Worm (Caenorhabditis elegans): ENCODE results near the gene C54E4.1.
A peak's percentile ranks its signal among the peaks of the same experiment; 100 is the strongest.

Gene C54E4.1

ce11 chrIV:2168514-2168913 is 6.9 kb upstream of the C54E4.1 start, which contains the start of gene C54E4.4:
TSS of gene C54E4.4 (minus strand) at chrIV:2168614.
- TF ChIP-seq mdt-29 (GFP tag; IDR thresholded peaks at IDR 0.05) = no peak

- TF ChIP-seq mdl-1 (tag; optimal IDR thresholded peaks at IDR 0.05) (no peak), mxl-2 (GFP tag; conservative IDR thresholded peaks at IDR 0.05) (no peak), unc-130 (GFP tag; optimal IDR thresholded peaks at IDR 0.05) (no peak), nhr-48 (tag; optimal IDR thresholded peaks at IDR 0.05) (no peak), ceh-32 (tag; optimal IDR thresholded peaks at IDR 0.05; ENCODE audit: poor library complexity) (no peak)
Observed at ce11 chrIV:2170332-2170731, 5.1 kb upstream of the C54E4.1 start.

ce11 chrIV:2172880-2173279 is 2.5 kb upstream of the C54E4.1 start:
- peak; percentile 28 for TF ChIP-seq fkh-10 (GFP tag; optimal IDR thresholded peaks at IDR 0.05)
- TF ChIP-seq jun-1 (tag; optimal IDR thresholded peaks at IDR 0.05) = no peak
- TF ChIP-seq ctbp-1 (GFP tag; IDR thresholded peaks at IDR 0.05) = peak; percentile 49; the same call in 1 of the 2 replicates
- TF ChIP-seq aha-1 (tag) = peak; percentile 4

- TF ChIP-seq spr-1 (tag; optimal IDR thresholded peaks at IDR 0.05) = peak; percentile 65
- TF ChIP-seq mxl-2 (GFP tag; conservative IDR thresholded peaks at IDR 0.05) = no peak
- peak; percentile 55 for TF ChIP-seq ztf-7 (tag; optimal IDR thresholded peaks at IDR 0.05)
- TF ChIP-seq fkh-10 (GFP tag; optimal IDR thresholded peaks at IDR 0.05) = peak; percentile 41
- peak; percentile 52; the same call in 1 of the 2 replicates for TF ChIP-seq arid-1 (GFP tag; conservative IDR thresholded peaks at IDR 0.05)
- no peak for TF ChIP-seq ZK337.2 (GFP tag; IDR thresholded peaks at IDR 0.05)
- TF ChIP-seq F49E8.2 (tag; optimal IDR thresholded peaks at IDR 0.05; ENCODE audit: borderline replicate concordance) = peak; percentile 49
- no peak for TF ChIP-seq mxl-3 (GFP tag; optimal IDR thresholded peaks at IDR 0.05)
- no peak for TF ChIP-seq zip-2 (tag; optimal IDR thresholded peaks at IDR 0.05)
- TF ChIP-seq aly-2 (tag; optimal IDR thresholded peaks at IDR 0.05) = no peak
- TF ChIP-seq ceh-62 (tag; optimal IDR thresholded peaks at IDR 0.05) = no peak
- no peak for TF ChIP-seq madf-5 (GFP tag; IDR thresholded peaks at IDR 0.05)
- no peak for TF ChIP-seq skn-1 (tag; optimal IDR thresholded peaks at IDR 0.05)
- peak; percentile 57 for TF ChIP-seq F10B5.3 (tag; optimal IDR thresholded peaks at IDR 0.05)
- TF ChIP-seq lim-7 (GFP tag; IDR thresholded peaks at IDR 0.05) = no peak
- TF ChIP-seq tag-97 (GFP tag; IDR thresholded peaks at IDR 0.05) = no peak
- peak; percentile 31 for TF ChIP-seq duxl-1 (tag; optimal IDR thresholded peaks at IDR 0.05; ENCODE audit: poor library complexity)
- peak; percentile 78 for TF ChIP-seq hmg-1.1 (GFP tag; IDR thresholded peaks at IDR 0.05)
- peak; percentile 85 for TF ChIP-seq nhr-102 (tag; optimal IDR thresholded peaks at IDR 0.05)
- TF ChIP-seq sdz-12 (GFP tag; optimal IDR thresholded peaks at IDR 0.05) = no peak
- TF ChIP-seq daf-12 (tag; optimal IDR thresholded peaks at IDR 0.05) = no peak
- peak; percentile 49 for TF ChIP-seq nhr-28 (tag; optimal IDR thresholded peaks at IDR 0.05)
- peak; percentile 49 for TF ChIP-seq nhr-48 (tag; optimal IDR thresholded peaks at IDR 0.05)
- TF ChIP-seq aha-1 (tag) = no peak
- TF ChIP-seq R02D3.7 (tag; optimal IDR thresholded peaks at IDR 0.05) = no peak
- TF ChIP-seq mdt-29 (GFP tag; IDR thresholded peaks at IDR 0.05) = no peak
- peak; percentile 42; the same call in 1 of the 2 replicates for TF ChIP-seq Y48G9A.11 (GFP tag; IDR thresholded peaks at IDR 0.05)
- peak; percentile 73 for TF ChIP-seq hlh-11 (tag; optimal IDR thresholded peaks at IDR 0.05)
- peak in 1 of 2 experiments; percentile 33 for TF ChIP-seq daf-16 (GFP tag; optimal IDR thresholded peaks at IDR 0.05)
- TF ChIP-seq daf-16 (tag; optimal IDR thresholded peaks at IDR 0.05) = peak; percentile 29
- TF ChIP-seq lin-13 (GFP tag; optimal IDR thresholded peaks at IDR 0.05) = peak; percentile 85
- TF ChIP-seq lin-29 (GFP tag; IDR thresholded peaks at IDR 0.05) = 0 out of 2 replicates have a peak, but pooled peaks have one; percentile 18
- TF ChIP-seq nhr-25 (tag; optimal IDR thresholded peaks at IDR 0.05; ENCODE audit: borderline replicate concordance, insufficient read depth) = no peak
- no peak for TF ChIP-seq lin-39 (tag; optimal IDR thresholded peaks at IDR 0.05)
- no peak for TF ChIP-seq D1046.2 (GFP tag; IDR thresholded peaks at IDR 0.05)
- peak; percentile 25 to 90 for TF ChIP-seq lsy-2 (tag; optimal IDR thresholded peaks at IDR 0.05)
- no peak for TF ChIP-seq ceh-32 (tag; optimal IDR thresholded peaks at IDR 0.05; ENCODE audit: poor library complexity)
- no peak for TF ChIP-seq cey-2 (tag; optimal IDR thresholded peaks at IDR 0.05; ENCODE audit: borderline replicate concordance, insufficient read depth)
- peak; percentile 55; the same call in 1 of the 2 replicates for TF ChIP-seq ctbp-1 (GFP tag; IDR thresholded peaks at IDR 0.05)
- peak; percentile 79 for TF ChIP-seq T26A8.4 (GFP tag; IDR thresholded peaks at IDR 0.05)
- TF ChIP-seq F37D6.2 (tag; optimal IDR thresholded peaks at IDR 0.05) = peak; percentile 73
Observed at ce11 chrIV:2177545-2177944, 2.2 kb downstream of the C54E4.1 start, which contains the start of gene hrpu-2. TSS of gene hrpu-2 (plus strand) at chrIV:2177896.
